Worm (Caenorhabditis elegans): ENCODE measurements around the gene oac-50.

DNA sequence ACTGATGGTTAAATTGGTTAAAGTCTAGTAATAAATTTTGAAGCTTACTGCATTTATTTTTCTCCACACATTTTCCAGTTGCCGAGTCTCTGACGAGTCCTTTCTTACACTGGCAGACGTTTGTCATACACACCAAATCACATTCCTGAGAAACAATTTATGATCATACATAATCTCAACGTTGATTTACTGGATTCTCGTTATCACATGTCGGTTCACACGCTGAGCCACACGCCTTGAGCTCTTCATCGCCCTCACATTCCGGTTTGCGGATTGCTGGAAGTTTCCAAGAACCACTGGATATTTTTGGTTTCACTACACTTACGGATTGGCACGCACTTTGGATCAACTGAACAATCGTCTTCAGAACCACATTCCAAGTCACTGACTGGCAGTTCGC is 17.7 kb downstream of the oac-50 start:
- TF ChIP-seq tbx-7 (tag; optimal IDR thresholded peaks at IDR 0.05) (no peak), lim-6 (tag; optimal IDR thresholded peaks at IDR 0.05) (no peak), pqm-1 (tag; optimal IDR thresholded peaks at IDR 0.05) (no peak), che-1 (tag; optimal IDR thresholded peaks at IDR 0.05) (no peak), ceh-6 (GFP tag; optimal IDR thresholded peaks at IDR 0.05) (no peak), fkh-10 (GFP tag; optimal IDR thresholded peaks at IDR 0.05) (no peak), zip-5 (tag; optimal IDR thresholded peaks at IDR 0.05) (no peak)
